Worm (Caenorhabditis elegans): ENCODE data around the gene str-96.

str-96 gene

DNA sequence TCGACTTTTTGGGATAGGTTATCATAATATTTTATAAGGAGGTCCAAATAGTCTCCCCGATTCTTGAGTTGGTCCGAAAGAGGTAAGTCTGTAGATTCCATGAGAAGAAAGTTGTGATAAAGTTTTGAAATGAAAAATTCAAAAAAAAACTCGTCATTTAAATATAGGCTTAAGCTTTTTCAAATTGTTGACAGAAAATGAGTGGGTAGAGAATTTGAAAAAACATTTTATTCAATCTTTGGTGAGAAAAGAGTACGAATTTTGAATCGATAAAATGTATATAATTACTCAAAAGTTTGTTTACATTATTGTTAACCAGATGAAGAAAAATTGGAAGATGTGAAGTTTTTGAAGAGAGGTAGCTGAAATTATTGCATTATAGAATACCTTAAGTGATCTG lies 11.7 kb upstream of the str-96 start, which contains the start of gene T26H8.5:
Gene T26H8.5 (minus strand): TSS at position 101 of the 400 bp plus-strand sequence.
- no peak for TF ChIP-seq tra-4 (tag; optimal IDR thresholded peaks at IDR 0.05)
- no peak for TF ChIP-seq sea-1 (GFP tag; conservative IDR thresholded peaks at IDR 0.05)
- TF ChIP-seq hmg-4 (GFP tag; optimal IDR thresholded peaks at IDR 0.05), result no peak
- no peak for TF ChIP-seq F13C5.2 (tag; optimal IDR thresholded peaks at IDR 0.05)
- TF ChIP-seq flt-1 (GFP tag; IDR thresholded peaks at IDR 0.05), result no peak
- no peak for TF ChIP-seq hmbx-1 (tag; optimal IDR thresholded peaks at IDR 0.05)
- no peak for TF ChIP-seq tbx-11 (GFP tag; IDR thresholded peaks at IDR 0.05)
- TF ChIP-seq ets-7 (tag; optimal IDR thresholded peaks at IDR 0.05), result no peak
- no peak for TF ChIP-seq scrt-1 (GFP tag; IDR thresholded peaks at IDR 0.05)
- no peak for TF ChIP-seq ceh-36 (tag; optimal IDR thresholded peaks at IDR 0.05)
- TF ChIP-seq hnd-1 (tag; optimal IDR thresholded peaks at IDR 0.05), result no peak
- TF ChIP-seq pes-1 (GFP tag; IDR thresholded peaks at IDR 0.05), result no peak
- TF ChIP-seq ceh-13 (GFP tag; optimal IDR thresholded peaks at IDR 0.05), result no peak
- TF ChIP-seq ama-1 (optimal IDR thresholded peaks at IDR 0.05), result no peak
- no peak for TF ChIP-seq B0310.2 (tag; optimal IDR thresholded peaks at IDR 0.05)
- no peak for TF ChIP-seq aly-1 (tag; optimal IDR thresholded peaks at IDR 0.05)
- TF ChIP-seq tbx-37 (GFP tag; conservative IDR thresholded peaks at IDR 0.05), result no peak

DNA sequence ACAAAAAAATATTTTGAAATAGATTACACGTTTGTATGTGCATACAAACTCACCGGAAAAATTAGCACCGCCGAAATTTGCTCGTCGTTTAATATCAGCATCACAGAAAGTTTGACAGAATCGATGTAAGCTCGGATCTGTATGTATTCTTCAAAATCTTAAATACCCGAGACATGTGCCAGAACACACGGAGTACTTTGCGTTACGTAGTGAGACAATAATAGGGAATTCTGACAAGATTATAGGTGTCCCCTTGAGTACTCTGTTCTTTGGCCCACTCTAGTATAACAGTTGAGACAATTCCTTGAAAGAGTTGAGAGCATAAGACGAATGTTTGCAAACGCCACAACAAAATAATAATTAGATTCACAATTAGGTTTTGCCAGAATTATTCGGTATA lies 9.9 kb upstream of the str-96 start, which contains the start of gene srx-48:
Gene srx-48 (minus strand): TSS at position 101 of the 400 bp plus-strand sequence.
- TF ChIP-seq hmbx-1 (tag; optimal IDR thresholded peaks at IDR 0.05), result no peak
- no peak for TF ChIP-seq ceh-13 (GFP tag; optimal IDR thresholded peaks at IDR 0.05)
- TF ChIP-seq F13C5.2 (tag; optimal IDR thresholded peaks at IDR 0.05), result no peak
- no peak for TF ChIP-seq scrt-1 (GFP tag; IDR thresholded peaks at IDR 0.05)
- TF ChIP-seq pes-1 (GFP tag; IDR thresholded peaks at IDR 0.05), result no peak
- no peak for TF ChIP-seq ceh-36 (tag; optimal IDR thresholded peaks at IDR 0.05)
- TF ChIP-seq sea-1 (GFP tag; conservative IDR thresholded peaks at IDR 0.05), result no peak
- no peak for TF ChIP-seq hmg-4 (GFP tag; optimal IDR thresholded peaks at IDR 0.05)
- TF ChIP-seq flt-1 (GFP tag; IDR thresholded peaks at IDR 0.05), result no peak
- TF ChIP-seq tra-4 (tag; optimal IDR thresholded peaks at IDR 0.05), result no peak
- no peak for TF ChIP-seq aly-1 (tag; optimal IDR thresholded peaks at IDR 0.05)
- no peak for TF ChIP-seq hnd-1 (tag; optimal IDR thresholded peaks at IDR 0.05)
- no peak for TF ChIP-seq ets-7 (tag; optimal IDR thresholded peaks at IDR 0.05)
- TF ChIP-seq tbx-37 (GFP tag; conservative IDR thresholded peaks at IDR 0.05), result no peak

DNA sequence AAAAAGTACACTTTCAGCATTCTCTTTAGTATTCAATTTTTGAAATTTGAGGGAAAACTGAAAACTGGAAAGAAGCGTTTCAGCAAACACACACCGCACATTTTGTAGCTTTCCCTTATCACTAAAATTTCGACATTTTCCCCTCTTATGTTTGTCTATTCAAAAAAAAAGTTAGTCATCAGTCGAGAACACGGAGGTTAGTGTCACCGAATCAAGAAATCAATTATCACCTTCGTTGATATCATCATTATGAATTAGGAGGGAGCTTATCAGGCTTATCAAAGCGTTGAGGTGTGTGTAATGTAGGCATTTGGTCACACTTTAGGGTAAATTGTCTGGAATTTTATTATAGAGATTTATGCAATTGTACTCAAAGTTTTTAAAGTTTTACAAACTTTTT lies 4.8 kb upstream of the str-96 start, which contains the start of gene cpr-3:
Gene cpr-3 (minus strand): TSS at position 104 of the 400 bp plus-strand sequence.
- TF ChIP-seq aly-1 (tag; optimal IDR thresholded peaks at IDR 0.05) (no peak), tbx-11 (GFP tag; IDR thresholded peaks at IDR 0.05) (no peak), pes-1 (GFP tag; IDR thresholded peaks at IDR 0.05) (no peak), flt-1 (GFP tag; IDR thresholded peaks at IDR 0.05) (no peak), ceh-13 (GFP tag; optimal IDR thresholded peaks at IDR 0.05) (no peak), ama-1 (optimal IDR thresholded peaks at IDR 0.05) (no peak), scrt-1 (GFP tag; IDR thresholded peaks at IDR 0.05) (no peak), F13C5.2 (tag; optimal IDR thresholded peaks at IDR 0.05) (no peak), tra-4 (tag; optimal IDR thresholded peaks at IDR 0.05) (no peak), ceh-36 (tag; optimal IDR thresholded peaks at IDR 0.05) (no peak), hnd-1 (tag; optimal IDR thresholded peaks at IDR 0.05) (no peak), hmg-4 (GFP tag; optimal IDR thresholded peaks at IDR 0.05) (no peak), sea-1 (GFP tag; conservative IDR thresholded peaks at IDR 0.05) (no peak)

DNA sequence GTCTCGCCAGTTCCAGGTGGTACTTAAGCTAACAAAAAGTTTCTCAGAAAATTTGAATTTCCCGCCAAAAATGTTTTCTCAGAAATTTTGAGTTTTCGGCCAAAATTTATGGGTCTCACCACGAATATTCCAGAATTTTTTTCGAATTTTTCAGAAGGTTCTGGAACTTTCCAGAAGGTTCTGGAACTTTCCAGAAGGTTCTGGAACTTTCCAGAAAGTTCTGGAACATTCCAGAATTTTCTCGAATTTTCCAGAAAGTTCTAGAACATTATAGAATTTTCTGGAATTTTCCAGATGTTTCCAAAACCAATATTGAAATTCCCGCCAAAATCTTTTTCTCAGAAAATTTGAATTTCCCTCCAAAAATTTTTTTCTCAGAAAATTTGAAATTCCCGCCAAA lies 1.7 kb upstream of the str-96 start:
- TF ChIP-seq pes-1 (GFP tag; IDR thresholded peaks at IDR 0.05) (peak; percentile 54; the same call in 1 of the 2 replicates), flt-1 (GFP tag; IDR thresholded peaks at IDR 0.05) (peak; percentile 15; the same call in 1 of the 2 replicates)

DNA sequence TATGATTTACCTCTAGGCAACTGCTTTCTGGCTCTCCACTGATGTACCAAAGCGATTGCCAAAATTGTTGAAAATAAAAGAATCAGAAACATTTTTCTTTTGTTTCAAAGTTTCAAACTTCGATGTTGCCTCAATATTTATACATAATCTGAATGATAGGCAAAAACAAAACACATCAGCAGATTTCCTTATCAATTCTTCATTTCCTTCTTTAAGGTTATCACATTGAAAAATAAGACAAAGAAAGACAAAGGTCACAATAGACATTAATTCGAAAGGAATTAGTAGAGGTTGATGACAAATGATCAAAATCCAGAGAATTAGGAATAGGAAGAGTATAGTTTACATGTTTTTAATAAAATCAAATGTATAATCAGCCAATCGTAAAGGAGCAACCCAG lies 2.8 kb downstream of the str-96 start, which contains the start of gene cyp-34A2:
Gene cyp-34A2 (minus strand): TSS at position 101 of the 400 bp plus-strand sequence.
- TF ChIP-seq hmbx-1 (tag; optimal IDR thresholded peaks at IDR 0.05), result no peak

DNA sequence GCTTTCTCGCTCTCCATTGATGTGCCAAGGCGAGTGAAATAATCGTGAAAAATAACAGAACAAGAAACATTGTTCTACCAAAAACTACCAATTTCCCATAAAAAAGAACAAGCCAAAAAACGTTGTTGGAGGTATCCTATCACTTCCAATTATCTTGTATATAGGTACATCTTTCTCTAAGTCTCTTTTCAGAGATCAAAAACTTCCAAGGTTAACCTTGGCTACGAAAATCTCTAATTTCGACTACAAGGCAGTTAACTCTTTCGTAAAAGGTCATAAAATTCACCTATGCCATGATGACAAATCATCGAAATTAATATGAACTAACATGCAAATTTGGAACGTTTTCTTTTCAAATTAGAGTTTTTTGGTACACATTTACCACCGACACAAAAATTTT lies 5.9 kb downstream of the str-96 start, which contains the start of gene cyp-34A1:
Gene cyp-34A1 (minus strand): TSS at position 101 of the 400 bp plus-strand sequence.
- TF ChIP-seq flt-1 (GFP tag; IDR thresholded peaks at IDR 0.05) (no peak), hmbx-1 (tag; optimal IDR thresholded peaks at IDR 0.05) (no peak), B0310.2 (tag; optimal IDR thresholded peaks at IDR 0.05) (no peak), tbx-11 (GFP tag; IDR thresholded peaks at IDR 0.05) (no peak), sea-1 (GFP tag; conservative IDR thresholded peaks at IDR 0.05) (no peak), pes-1 (GFP tag; IDR thresholded peaks at IDR 0.05) (no peak), scrt-1 (GFP tag; IDR thresholded peaks at IDR 0.05) (no peak), ceh-36 (tag; optimal IDR thresholded peaks at IDR 0.05) (no peak), aly-1 (tag; optimal IDR thresholded peaks at IDR 0.05) (no peak), hnd-1 (tag; optimal IDR thresholded peaks at IDR 0.05) (no peak), hmg-4 (GFP tag; optimal IDR thresholded peaks at IDR 0.05) (no peak), ceh-13 (GFP tag; optimal IDR thresholded peaks at IDR 0.05) (no peak), F13C5.2 (tag; optimal IDR thresholded peaks at IDR 0.05) (no peak), tra-4 (tag; optimal IDR thresholded peaks at IDR 0.05) (no peak), ets-7 (tag; optimal IDR thresholded peaks at IDR 0.05) (no peak)

DNA sequence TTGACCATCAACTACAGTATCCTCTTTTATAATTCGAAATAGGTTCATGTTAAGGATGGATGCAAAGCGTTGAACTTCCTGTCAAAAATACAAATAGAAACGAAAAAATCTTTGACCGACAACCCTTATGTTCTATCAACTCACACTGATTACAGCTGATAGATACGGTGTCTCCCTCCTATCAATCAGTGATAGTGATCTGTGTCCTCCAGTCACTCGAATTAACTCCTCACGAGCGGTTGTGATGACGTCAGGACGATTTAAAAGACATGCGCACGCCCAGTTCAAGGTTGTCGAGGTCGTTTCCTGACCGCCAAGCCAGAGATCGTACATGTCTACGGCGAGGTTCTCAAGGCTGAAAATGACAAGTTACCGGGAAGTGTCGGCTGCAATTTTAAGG lies 7.8 kb downstream of the str-96 start:
- TF ChIP-seq ceh-13 (GFP tag; optimal IDR thresholded peaks at IDR 0.05) (no peak), ets-7 (tag; optimal IDR thresholded peaks at IDR 0.05) (no peak), tbx-37 (GFP tag; conservative IDR thresholded peaks at IDR 0.05) (no peak), ceh-36 (tag; optimal IDR thresholded peaks at IDR 0.05) (no peak), B0310.2 (tag; optimal IDR thresholded peaks at IDR 0.05) (no peak), aly-1 (tag; optimal IDR thresholded peaks at IDR 0.05) (no peak), scrt-1 (GFP tag; IDR thresholded peaks at IDR 0.05) (no peak), F13C5.2 (tag; optimal IDR thresholded peaks at IDR 0.05) (no peak), flt-1 (GFP tag; IDR thresholded peaks at IDR 0.05) (no peak), tbx-11 (GFP tag; IDR thresholded peaks at IDR 0.05) (no peak), ama-1 (optimal IDR thresholded peaks at IDR 0.05) (no peak), sea-1 (GFP tag; conservative IDR thresholded peaks at IDR 0.05) (no peak)
